Worm (Caenorhabditis elegans) whole organism, L4/young adult: ENCODE measurements around the gene F49C12.12.

Experiments
- dao-5 ChIP-seq: sonication (generic microtip); optimal IDR thresholded peaks from 2 replicates; lab custom pipeline; 2016; ENCODE audit warnings: missing genotype, missing genetic modification characterization, moderate library complexity, missing compliant biosample characterization
- him-1 ChIP-seq: sonication (generic microtip); optimal IDR thresholded peaks from 2 replicates; lab custom pipeline; 2016; ENCODE audit warnings: missing genotype, missing genetic modification reagents, missing genetic modification characterization, missing compliant biosample characterization

DNA sequence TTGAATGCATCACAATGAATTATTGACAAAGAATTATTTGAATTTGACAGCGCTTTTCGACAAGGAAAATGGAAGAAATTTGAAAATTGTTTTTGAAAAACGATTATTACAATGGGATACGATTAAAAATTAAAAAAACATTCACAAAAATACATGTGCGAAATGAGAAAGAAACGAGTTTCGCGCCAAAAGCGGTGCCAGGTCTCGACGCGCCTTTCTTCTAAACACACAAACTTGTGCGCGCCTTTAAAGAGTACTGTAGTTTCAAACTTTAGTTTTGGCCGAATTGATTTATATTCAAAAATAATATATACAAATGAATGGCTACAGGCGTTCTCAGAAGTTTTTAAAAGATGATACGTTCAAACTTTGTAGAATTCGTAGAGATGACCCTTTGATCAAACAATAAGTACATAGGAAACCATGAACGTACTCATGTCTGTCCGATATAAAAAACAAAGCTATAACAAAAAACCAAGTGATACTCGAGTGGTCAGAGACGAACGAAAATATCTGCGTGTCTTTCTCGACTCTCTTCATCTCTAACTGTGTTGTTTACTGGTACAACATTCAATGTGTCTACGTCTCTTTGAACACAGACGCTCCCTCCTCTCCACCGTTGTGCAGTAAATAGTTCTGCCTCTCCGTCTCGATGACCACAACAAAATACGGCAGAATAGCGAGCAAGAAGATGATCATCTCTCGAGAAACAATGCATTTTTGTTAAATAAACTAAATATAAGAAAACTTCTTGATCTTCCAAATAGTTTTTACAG, 47.2 kb upstream of the F49C12.12 start:
- no peak for TF ChIP-seq him-1 (tag; lab: Kevin White, UChicago)
- TF ChIP-seq dao-5, result no peak
